Worm (Caenorhabditis elegans) whole organism, dauer: Measurements from ENCODE around the gene ama-1.

ENCODE experiments used
- unc-62 ChIP-seq: sonication (generic microtip); optimal IDR thresholded peaks from 2 replicates; lab custom pipeline; 2017; ENCODE audit warnings: missing biosample characterization, missing genetic modification reagents, missing genetic modification characterization

Gene ama-1

DNA sequence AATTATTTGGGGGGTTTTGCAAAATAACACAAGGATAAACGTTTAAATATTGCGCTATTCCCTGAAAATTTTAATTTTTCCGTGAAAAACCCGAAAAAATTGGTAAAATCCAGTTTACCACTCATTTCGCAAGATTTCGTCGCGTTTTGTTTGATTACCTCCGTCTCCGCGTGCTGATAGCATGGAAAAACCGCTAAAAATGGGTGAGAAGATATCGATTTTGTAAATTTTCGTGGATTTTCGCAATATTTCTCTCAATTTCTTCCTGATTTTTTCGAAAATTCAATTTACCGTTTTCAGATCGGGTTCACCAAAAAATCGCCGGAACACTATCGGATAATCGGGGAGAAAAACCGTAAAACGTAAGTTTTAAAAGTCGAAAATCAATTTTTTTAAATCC, at the start of gene ama-1:
Gene ama-1 (plus strand): TSS at position 301 of the 400 bp plus-strand sequence.
- TF ChIP-seq unc-62 (GFP tag; lab: Kevin White, UChicago), result no peak

DNA sequence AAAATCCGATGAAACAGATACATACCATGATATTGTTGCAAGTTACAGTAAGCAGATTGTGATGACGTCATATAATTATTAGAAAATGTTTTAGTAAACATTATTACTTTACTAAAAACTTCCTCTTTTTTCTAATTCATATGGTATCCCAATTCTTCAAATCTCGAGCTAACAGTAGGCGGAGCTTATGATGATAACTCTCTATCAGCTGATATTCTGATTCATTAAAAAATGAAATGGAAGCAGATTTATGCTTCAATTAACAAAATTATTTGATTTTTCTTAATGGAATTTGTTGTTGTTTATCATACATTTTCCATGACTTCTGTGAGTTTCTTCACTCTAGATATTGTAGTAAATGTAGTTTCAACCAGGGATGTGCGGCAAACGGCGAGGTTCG, 43.6 kb upstream of the ama-1 start, which contains the start of gene pax-2:
Gene pax-2 (minus strand): TSS at position 101 of the 400 bp plus-strand sequence.
- TF ChIP-seq unc-62 (GFP tag; lab: Kevin White, UChicago), result no peak

DNA sequence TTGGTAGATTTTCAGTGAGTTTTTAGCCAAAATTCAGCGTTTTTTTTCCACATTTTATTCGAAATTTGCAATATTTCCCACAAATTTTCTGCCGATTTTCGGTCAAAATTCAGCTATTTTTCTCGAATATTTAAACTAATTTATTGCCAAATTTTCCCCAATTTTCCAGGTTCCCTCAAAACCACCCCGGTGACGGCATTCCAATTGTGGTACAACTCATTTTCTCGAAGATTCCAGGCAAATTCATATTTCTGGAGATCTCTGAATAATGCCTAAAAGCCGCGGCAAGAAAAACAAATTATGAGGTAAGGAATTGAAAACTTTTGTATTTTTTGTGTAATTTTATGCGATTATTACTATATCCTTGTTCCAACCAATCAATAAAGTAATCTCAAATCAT, 40.8 kb upstream of the ama-1 start, which contains the start of gene osgn-1:
Gene osgn-1 (plus strand): TSS at position 301 of the 400 bp plus-strand sequence.
- TF ChIP-seq unc-62 (GFP tag; lab: Kevin White, UChicago), result no peak

- TF ChIP-seq unc-62 (GFP tag; lab: Kevin White, UChicago), result no peak
Measured at ce11 chrIV:4209084-4209483, 38.8 kb upstream of the ama-1 start.

- TF ChIP-seq unc-62 (GFP tag; lab: Kevin White, UChicago), result no peak
Measured at ce11 chrIV:4210868-4211267, 37.0 kb upstream of the ama-1 start.

DNA sequence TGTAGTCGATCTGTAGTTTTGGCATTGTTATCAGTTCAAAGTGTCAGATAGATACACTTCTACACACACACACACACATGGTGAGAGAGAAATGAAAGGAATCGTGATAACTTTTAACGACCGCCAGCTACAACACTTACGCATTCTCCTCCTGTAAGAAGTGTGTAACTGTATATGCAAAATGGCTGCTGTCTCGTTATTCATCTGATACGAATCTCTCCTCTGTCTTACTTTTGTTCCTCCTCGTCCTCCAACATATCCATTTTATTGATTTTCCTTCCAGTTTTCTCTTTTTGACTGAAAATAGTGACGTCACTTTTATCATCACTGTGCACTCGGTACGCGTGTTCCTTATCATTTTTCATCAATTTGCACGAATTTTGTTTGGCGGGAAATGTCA, 35.1 kb upstream of the ama-1 start:
- TF ChIP-seq unc-62 (GFP tag; lab: Kevin White, UChicago), result no peak

ce11 chrIV:4215349-4215748, 32.5 kb upstream of the ama-1 start:
- TF ChIP-seq unc-62 (GFP tag; lab: Kevin White, UChicago), result no peak

DNA sequence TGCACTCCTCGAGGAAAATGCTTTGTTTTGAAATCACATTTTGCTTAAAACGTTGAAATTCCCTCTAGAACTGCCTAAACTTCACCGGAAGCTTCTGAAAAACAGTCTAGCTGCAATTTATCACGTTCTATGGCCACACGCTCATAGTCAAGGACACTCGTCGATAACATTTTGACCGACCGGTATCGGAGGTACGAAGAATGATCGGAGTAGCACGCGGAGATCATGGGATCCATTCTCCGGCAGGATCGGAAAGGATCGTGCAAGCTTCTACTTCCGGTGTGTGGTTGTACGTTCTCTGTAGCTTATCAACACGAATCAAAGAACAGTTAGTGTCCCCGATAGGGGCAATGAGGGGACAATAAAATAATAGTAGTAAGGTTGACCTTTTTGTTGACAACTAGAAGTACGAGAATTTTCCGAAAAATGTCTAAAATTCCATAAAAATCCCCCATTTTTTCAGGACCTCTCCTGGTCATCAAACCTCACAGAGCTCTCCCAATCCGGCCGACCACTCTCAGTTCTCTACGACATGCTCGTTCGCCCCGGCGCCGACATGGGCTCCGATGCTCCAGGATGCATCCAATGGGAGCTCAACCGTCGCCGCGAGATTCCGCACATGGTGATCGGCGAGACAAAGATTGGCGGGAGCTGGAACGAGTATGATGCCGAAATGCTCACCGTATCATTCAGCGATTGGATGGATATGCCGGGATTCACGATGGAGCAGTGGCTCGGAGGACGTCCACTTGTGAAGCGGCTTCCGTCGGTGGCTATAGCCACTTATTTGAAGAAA, 31.6 kb upstream of the ama-1 start:
- TF ChIP-seq unc-62 (GFP tag; lab: Kevin White, UChicago), result no peak

DNA sequence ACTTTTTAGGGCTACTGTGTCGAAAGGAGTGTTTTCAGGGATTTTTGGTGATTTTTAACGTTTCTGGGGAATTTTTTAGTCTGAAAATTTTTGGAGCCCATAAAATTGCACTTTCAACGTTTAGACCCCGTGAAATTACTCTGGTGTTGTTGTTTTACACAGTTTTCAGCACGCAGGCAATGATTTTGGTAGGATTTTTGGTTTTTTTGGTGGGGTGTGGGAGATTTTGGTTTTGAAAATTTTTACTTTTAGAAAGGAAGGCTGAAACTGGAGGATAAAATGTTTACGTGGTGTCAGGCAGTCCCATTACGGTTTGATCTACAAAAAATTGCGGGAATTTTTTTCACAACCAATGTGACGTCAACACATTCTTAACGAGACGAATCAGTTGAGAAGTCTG, 29.6 kb upstream of the ama-1 start:
- no peak for TF ChIP-seq unc-62 (GFP tag; lab: Kevin White, UChicago)

- no peak for TF ChIP-seq unc-62 (GFP tag; lab: Kevin White, UChicago)
Measured at ce11 chrIV:4219983-4220382, 27.9 kb upstream of the ama-1 start, which contains the start of gene F30B5.11. Gene F30B5.11 (minus strand): TSS chrIV:4220083.

DNA sequence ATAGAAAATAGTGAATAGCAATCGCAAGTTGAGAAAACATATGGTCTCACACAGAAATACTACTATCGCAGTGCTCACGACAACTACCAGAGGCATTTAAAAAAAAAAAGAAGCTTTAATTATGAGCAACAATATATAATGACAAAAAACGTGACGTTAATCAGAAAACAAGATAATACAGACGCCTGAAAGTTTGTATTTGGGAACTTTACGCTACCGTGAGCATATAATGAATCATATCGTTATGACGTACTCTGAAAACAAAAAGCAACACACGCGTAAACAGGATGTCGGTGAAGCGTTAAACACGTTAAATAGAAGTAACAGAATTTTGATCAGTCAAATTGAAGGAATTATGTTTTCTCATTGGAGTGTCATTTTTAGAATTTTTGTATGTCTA, 22.0 kb upstream of the ama-1 start, which contains the start of gene srbc-71:
Gene srbc-71 (minus strand): TSS at position 101 of the 400 bp plus-strand sequence.
- TF ChIP-seq unc-62 (GFP tag; lab: Kevin White, UChicago), result no peak

DNA sequence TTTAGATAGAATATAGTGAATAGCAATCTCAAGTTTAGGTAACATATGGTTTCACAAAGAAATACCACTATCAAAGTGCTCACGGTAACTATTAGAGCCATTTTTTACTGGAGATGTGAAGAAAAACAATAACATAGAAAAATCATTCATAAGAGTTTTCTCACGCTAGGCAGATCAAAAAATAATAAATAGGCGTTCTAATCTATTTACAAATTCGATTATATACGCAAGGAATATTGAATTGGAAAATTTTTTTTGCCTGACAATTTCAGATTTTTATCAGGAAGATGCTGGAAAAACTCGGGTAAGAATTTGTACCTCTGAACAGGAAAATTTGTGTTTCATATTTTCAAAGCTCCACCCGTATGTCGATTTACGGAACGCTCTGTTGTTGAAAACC, 20.0 kb upstream of the ama-1 start, which contains the start of gene srbc-70:
Gene srbc-70 (minus strand): TSS at position 101 of the 400 bp plus-strand sequence.
- no peak for TF ChIP-seq unc-62 (GFP tag; lab: Kevin White, UChicago)

ce11 chrIV:4235315-4236024, 12.4 kb upstream of the ama-1 start, which contains the start of the genes zipt-2.2 and dpy-13:
Gene zipt-2.2 (minus strand): TSS chrIV:4235365.
Gene dpy-13 (plus strand): TSS chrIV:4235614.
- no peak for TF ChIP-seq unc-62 (GFP tag; lab: Kevin White, UChicago)

DNA sequence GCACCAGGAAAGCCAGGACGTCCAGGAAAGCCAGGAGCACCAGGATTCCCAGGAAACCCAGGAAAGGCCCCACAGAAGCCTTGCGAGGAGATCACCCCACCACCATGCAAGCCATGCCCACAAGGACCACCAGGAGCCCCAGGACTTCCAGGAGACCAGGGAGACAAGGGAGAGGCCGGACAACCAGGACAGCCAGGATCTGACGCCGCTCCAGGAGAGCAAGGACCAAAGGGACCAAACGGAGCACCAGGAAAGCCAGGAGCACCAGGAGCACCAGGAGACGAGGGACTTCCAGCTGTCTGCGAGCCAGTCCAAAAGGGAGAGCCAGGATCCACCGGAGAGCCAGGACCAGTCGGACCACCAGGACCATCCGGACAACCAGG, 11.9 kb upstream of the ama-1 start:
- TF ChIP-seq unc-62 (GFP tag; lab: Kevin White, UChicago), result no peak

- TF ChIP-seq unc-62 (GFP tag; lab: Kevin White, UChicago), result no peak
Measured at ce11 chrIV:4236671-4237070, 11.2 kb upstream of the ama-1 start.

ce11 chrIV:4243830-4244406, 4.0 kb upstream of the ama-1 start:
- TF ChIP-seq unc-62 (GFP tag; lab: Kevin White, UChicago), result no peak
